Worm (Caenorhabditis elegans): ENCODE measurements around the gene T22D1.1.
A peak's percentile ranks its signal among the peaks of the same experiment; 100 is the strongest.

DNA sequence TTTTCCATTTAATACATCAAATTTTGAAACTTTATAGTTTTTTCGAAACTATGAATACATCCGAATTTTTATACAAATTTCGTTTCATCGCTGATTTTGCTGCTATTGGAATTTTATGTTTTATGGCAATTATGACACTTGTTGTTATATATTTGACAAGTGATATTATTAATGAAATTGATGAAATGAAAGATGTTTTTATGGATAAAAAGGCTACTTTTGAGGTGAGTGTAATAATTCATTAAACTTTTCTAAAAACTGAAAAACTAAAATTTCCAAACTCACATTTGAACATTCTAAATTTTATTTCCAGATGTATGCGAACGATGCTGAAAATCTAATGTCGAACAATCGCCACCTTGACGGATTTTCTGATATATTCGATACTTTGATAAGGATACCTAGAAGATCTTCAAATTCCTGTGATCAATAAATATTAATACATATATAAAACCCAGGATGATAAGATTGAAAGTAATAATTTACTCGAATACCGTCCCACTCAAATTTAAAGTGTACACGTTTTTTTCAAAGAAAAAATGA is 17.2 kb upstream of the T22D1.1 start, which contains the start of the genes T22D1.17 and T22D1.8:
- TF ChIP-seq pha-4 (tag; optimal IDR thresholded peaks at IDR 0.05): no peak
- TF ChIP-seq egl-27 (tag; optimal IDR thresholded peaks at IDR 0.05): no peak
- no peak for TF ChIP-seq nhr-11 (tag; optimal IDR thresholded peaks at IDR 0.05)
- no peak for TF ChIP-seq jun-1 (tag; optimal IDR thresholded peaks at IDR 0.05)
- no peak for TF ChIP-seq mdl-1 (tag; optimal IDR thresholded peaks at IDR 0.05)
- TF ChIP-seq ztf-4 (tag; optimal IDR thresholded peaks at IDR 0.05): no peak
- peak; percentile 48 for TF ChIP-seq aly-2 (tag; optimal IDR thresholded peaks at IDR 0.05)
- no peak for TF ChIP-seq fkh-10 (GFP tag; optimal IDR thresholded peaks at IDR 0.05)
- no peak for TF ChIP-seq lin-39 (tag; optimal IDR thresholded peaks at IDR 0.05)
- TF ChIP-seq elt-3 (tag; optimal IDR thresholded peaks at IDR 0.05): no peak

All from whole organism, L3 larva.